Worm (Caenorhabditis elegans) whole organism, midembryonic: ENCODE results near the gene T10D4.6.

Source experiments
- T22C8.4 ChIP-seq: fragments of 200-800 bp; sonication (Bioruptor generic); IDR thresholded peaks from 2 replicates; pipeline ENCODE4 v1.3.6; 2022; ENCODE audit warnings: missing genetic modification characterization, missing compliant biosample characterization
- cog-1 ChIP-seq: sonication (generic microtip); optimal IDR thresholded peaks from 2 replicates; lab custom pipeline; 2016; ENCODE audit warnings: missing genetic modification characterization, missing compliant biosample characterization
- flt-1 ChIP-seq: fragments of 200-800 bp; sonication (Bioruptor generic); IDR thresholded peaks from 2 replicates; pipeline ENCODE4 v1.3.6; 2022; ENCODE audit warnings: missing genetic modification characterization, missing compliant biosample characterization
- klf-2 ChIP-seq: fragments of 200-800 bp; sonication (Bioruptor generic); conservative IDR thresholded peaks from 2 replicates; pipeline ENCODE4 v1.3.6; 2022; ENCODE audit warnings: missing genetic modification reagents, missing genetic modification characterization, missing compliant biosample characterization
- med-1 ChIP-seq: sonication (generic microtip); optimal IDR thresholded peaks from 2 replicates; lab custom pipeline; 2017; ENCODE audit warnings: missing genetic modification characterization, mild to moderate bottlenecking, missing compliant biosample characterization, antibody characterized with exemption, missing genetic modification reagents; ENCODE audit not compliant: insufficient read depth
- ref-1 ChIP-seq: fragments of 200-800 bp; sonication (Bioruptor generic); conservative IDR thresholded peaks from 2 replicates; pipeline ENCODE4 v1.3.6; 2022; ENCODE audit warnings: missing genetic modification reagents, missing genetic modification characterization, missing compliant biosample characterization
- tab-1 ChIP-seq: fragments of 200-800 bp; sonication (Bioruptor generic); IDR thresholded peaks from 2 replicates; pipeline ENCODE4 v1.3.6; 2022; ENCODE audit warnings: missing genetic modification characterization, missing compliant biosample characterization
- ztf-23 ChIP-seq: fragments of 200-800 bp; sonication (Bioruptor generic); IDR thresholded peaks from 2 replicates; pipeline ENCODE4 v1.3.6; 2022; ENCODE audit warnings: missing genetic modification reagents, missing genetic modification characterization, missing compliant biosample characterization
- ztf-29 ChIP-seq: fragments of 200-800 bp; sonication (Bioruptor generic); IDR thresholded peaks from 2 replicates; pipeline ENCODE4 v1.3.6; 2022; ENCODE audit warnings: missing genetic modification reagents, missing genetic modification characterization, missing compliant biosample characterization

T10D4.6 gene

ce11 chrII:3149521-3150190, 30.5 kb downstream of the T10D4.6 start, which contains the start of the genes T10D4.11 and T10D4.1:
TSS of gene T10D4.11 (minus strand) at chrII:3149621.
TSS of gene T10D4.1 (plus strand) at chrII:3150140.
- no peak for TF ChIP-seq klf-2 (GFP tag; lab: Robert Waterston, UW)

- TF ChIP-seq med-1 (GFP tag; lab: Kevin White, UChicago), result no peak
Observed at ce11 chrII:3151615-3152014, 32.5 kb downstream of the T10D4.6 start, which contains the start of the genes T10D4.14 and T10D4.19. TSS of gene T10D4.14 (minus strand) at chrII:3151715. TSS of gene T10D4.19 (plus strand) at chrII:3151918.

ce11 chrII:3154383-3154782, 35.3 kb downstream of the T10D4.6 start, which contains the start of gene sri-32:
TSS of gene sri-32 (minus strand) at chrII:3154483.
- no peak for TF ChIP-seq klf-2 (GFP tag; lab: Robert Waterston, UW)

- no peak for TF ChIP-seq klf-2 (GFP tag; lab: Robert Waterston, UW)
- no peak for TF ChIP-seq cog-1 (tag; lab: Kevin White, UChicago)
- no peak for TF ChIP-seq med-1 (GFP tag; lab: Kevin White, UChicago)
- TF ChIP-seq ztf-23 (GFP tag; lab: Robert Waterston, UW), result no peak
- no peak for TF ChIP-seq ztf-29
- no peak for TF ChIP-seq flt-1 (GFP tag; lab: Robert Waterston, UW)
- TF ChIP-seq tab-1 (GFP tag; lab: Robert Waterston, UW), result no peak
- no peak for TF ChIP-seq T22C8.4 (GFP tag; lab: Robert Waterston, UW)
- no peak for TF ChIP-seq ref-1
Observed at ce11 chrII:3156749-3157148, 37.6 kb downstream of the T10D4.6 start, which contains the start of gene sri-33. TSS of gene sri-33 (minus strand) at chrII:3156849.

ce11 chrII:3158985-3159384, 39.9 kb downstream of the T10D4.6 start, which contains the start of gene sri-34:
TSS of gene sri-34 (minus strand) at chrII:3159085.
- no peak for TF ChIP-seq cog-1 (tag; lab: Kevin White, UChicago)
- no peak for TF ChIP-seq ztf-23 (GFP tag; lab: Robert Waterston, UW)
- no peak for TF ChIP-seq med-1 (GFP tag; lab: Kevin White, UChicago)
- TF ChIP-seq tab-1 (GFP tag; lab: Robert Waterston, UW), result no peak
- no peak for TF ChIP-seq ztf-29
- TF ChIP-seq ref-1, result no peak
- no peak for TF ChIP-seq T22C8.4 (GFP tag; lab: Robert Waterston, UW)

ce11 chrII:3170089-3170488, 51.0 kb downstream of the T10D4.6 start, which contains the start of gene fbxc-55:
TSS of gene fbxc-55 (minus strand) at chrII:3170189.
- TF ChIP-seq flt-1 (GFP tag; lab: Robert Waterston, UW) (no peak), klf-2 (GFP tag; lab: Robert Waterston, UW) (no peak), cog-1 (tag; lab: Kevin White, UChicago) (no peak), T22C8.4 (GFP tag; lab: Robert Waterston, UW) (no peak), ztf-23 (GFP tag; lab: Robert Waterston, UW) (no peak), ref-1 (no peak), med-1 (GFP tag; lab: Kevin White, UChicago) (no peak), ztf-29 (no peak), tab-1 (GFP tag; lab: Robert Waterston, UW) (no peak)

- TF ChIP-seq flt-1 (GFP tag; lab: Robert Waterston, UW) (no peak), T22C8.4 (GFP tag; lab: Robert Waterston, UW) (no peak), med-1 (GFP tag; lab: Kevin White, UChicago) (no peak), cog-1 (tag; lab: Kevin White, UChicago) (no peak)
Observed at ce11 chrII:3172176-3172575, 53.0 kb downstream of the T10D4.6 start, which contains the start of gene Y27F2A.10. TSS of gene Y27F2A.10 (minus strand) at chrII:3172276.
